Fruit fly (Drosophila melanogaster) whole organism, prepupa: Measurements from ENCODE around the gene Snap24.
A peak's percentile ranks its signal among the peaks of the same experiment; 100 is the strongest.

Experiments
- Blimp-1 ChIP-seq: fragments of 200-800 bp; sonication (Bioruptor generic); optimal IDR thresholded peaks from 3 replicates; lab custom pipeline; 2017; ENCODE audit warnings: missing biosample characterization, missing genetic modification characterization, mild to moderate bottlenecking, moderate library complexity, missing genetic modification reagents
- CG10669 ChIP-seq: fragments of 200-800 bp; sonication (Bioruptor generic); optimal IDR thresholded peaks from 3 replicates; lab custom pipeline; 2018; ENCODE audit warnings: missing biosample characterization, mild to moderate bottlenecking, missing genetic modification characterization, moderate library complexity
- CG1621 ChIP-seq: fragments of 200-800 bp; sonication (Bioruptor generic); optimal IDR thresholded peaks from 3 replicates; lab custom pipeline; 2018; ENCODE audit warnings: missing biosample characterization, mild to moderate bottlenecking, missing genetic modification characterization
- CG3032 ChIP-seq: fragments of 200-800 bp; optimal IDR thresholded peaks from 2 replicates; lab custom pipeline; 2019; ENCODE audit warnings: missing biosample characterization, mild to moderate bottlenecking, missing genetic modification characterization, moderate library complexity
- CG31627 ChIP-seq: fragments of 200-800 bp; sonication (Bioruptor generic); optimal IDR thresholded peaks from 3 replicates; lab custom pipeline; 2016; ENCODE audit warnings: missing biosample characterization, missing genetic modification characterization
- CG32006 ChIP-seq: fragments of 200-800 bp; sonication (Bioruptor generic); optimal IDR thresholded peaks from 3 replicates; lab custom pipeline; 2017; ENCODE audit warnings: missing biosample characterization, mild to moderate bottlenecking, missing genetic modification characterization
- CG34406 ChIP-seq: fragments of 200-800 bp; sonication (Bioruptor generic); optimal IDR thresholded peaks from 3 replicates; lab custom pipeline; 2016; ENCODE audit warnings: missing biosample characterization, missing genetic modification characterization
- CG3919 ChIP-seq: fragments of 200-800 bp; sonication (Bioruptor generic); optimal IDR thresholded peaks from 3 replicates; lab custom pipeline; 2016; ENCODE audit warnings: missing biosample characterization, missing genetic modification characterization
- CG4318 ChIP-seq: fragments of 200-800 bp; sonication (Bioruptor generic); optimal IDR thresholded peaks from 3 replicates; lab custom pipeline; 2017; ENCODE audit warnings: missing biosample characterization, mild to moderate bottlenecking, missing genetic modification characterization
- CG6792 ChIP-seq: fragments of 200-800 bp; sonication (Bioruptor generic); optimal IDR thresholded peaks from 3 replicates; lab custom pipeline; 2016; ENCODE audit warnings: missing biosample characterization, missing genetic modification characterization
- CG6808 ChIP-seq: fragments of 200-800 bp; sonication (Bioruptor generic); optimal IDR thresholded peaks from 3 replicates; lab custom pipeline; 2017; ENCODE audit warnings: missing biosample characterization, missing genetic modification characterization, mild to moderate bottlenecking, moderate library complexity, missing genetic modification reagents
- CG6854 ChIP-seq: fragments of 200-800 bp; sonication (Bioruptor generic); optimal IDR thresholded peaks from 2 replicates; lab custom pipeline; 2017; ENCODE audit warnings: missing biosample characterization, mild to moderate bottlenecking, missing genetic modification characterization
- CG8119 ChIP-seq: fragments of 200-800 bp; sonication (Bioruptor generic); IDR thresholded peaks from 3 replicates; pipeline ENCODE4 v1.3.6; 2022; ENCODE audit warnings: missing biosample characterization, missing genetic modification characterization
- CG8632 ChIP-seq: fragments of 200-800 bp; sonication (Bioruptor generic); optimal IDR thresholded peaks from 3 replicates; lab custom pipeline; 2016; ENCODE audit warnings: missing biosample characterization, missing genetic modification characterization
- CG9139 ChIP-seq: fragments of 200-800 bp; sonication (Bioruptor generic); optimal IDR thresholded peaks from 3 replicates; lab custom pipeline; 2017; ENCODE audit warnings: missing biosample characterization, mild to moderate bottlenecking, missing genetic modification characterization
- Eip78C ChIP-seq: fragments of 200-800 bp; sonication (Bioruptor generic); peaks from one replicate; lab custom pipeline; 2016; ENCODE audit warnings: missing biosample characterization, missing genetic modification characterization
- Eip93F ChIP-seq: fragments of 200-800 bp; sonication (Bioruptor generic); optimal IDR thresholded peaks from 2 replicates; lab custom pipeline; 2016; ENCODE audit warnings: missing biosample characterization, mild to moderate bottlenecking, missing genetic modification characterization
- Ets21C ChIP-seq: fragments of 200-800 bp; sonication (Bioruptor generic); optimal IDR thresholded peaks from 3 replicates; lab custom pipeline; 2016; ENCODE audit warnings: missing biosample characterization, missing genetic modification characterization
- Ets96B ChIP-seq: fragments of 200-800 bp; optimal IDR thresholded peaks from 2 replicates; lab custom pipeline; 2019; ENCODE audit warnings: missing biosample characterization, mild to moderate bottlenecking, missing genetic modification characterization, moderate library complexity
- Gug ChIP-seq: fragments of 200-800 bp; sonication (Bioruptor generic); IDR thresholded peaks from 2 replicates; pipeline ENCODE4 v1.3.6; 2022; ENCODE audit warnings: missing biosample characterization, missing genetic modification characterization
- Hr38 ChIP-seq: sonication (Bioruptor generic); optimal IDR thresholded peaks from 2 replicates; lab custom pipeline; 2016; ENCODE audit warnings: missing biosample characterization, missing genetic modification characterization
- Hr39 ChIP-seq: fragments of 200-800 bp; sonication (Bioruptor generic); optimal IDR thresholded peaks from 2 replicates; lab custom pipeline; 2016; ENCODE audit warnings: missing biosample characterization, missing genetic modification characterization
- Lpt ChIP-seq: fragments of 200-800 bp; sonication (Bioruptor generic); optimal IDR thresholded peaks from 3 replicates; lab custom pipeline; 2016; ENCODE audit warnings: missing biosample characterization, missing genetic modification characterization
- Sox102F ChIP-seq: fragments of 200-800 bp; sonication (Bioruptor generic); optimal IDR thresholded peaks from 2 replicates; lab custom pipeline; 2016; ENCODE audit warnings: missing biosample characterization, mild to moderate bottlenecking, missing genetic modification characterization
- Sox14 ChIP-seq: fragments of 200-800 bp; sonication (Bioruptor generic); optimal IDR thresholded peaks from 3 replicates; lab custom pipeline; 2016; ENCODE audit warnings: missing biosample characterization, missing genetic modification characterization
- Sox15 ChIP-seq: fragments of 200-800 bp; sonication (Bioruptor generic); optimal IDR thresholded peaks from 3 replicates; lab custom pipeline; 2016; ENCODE audit warnings: missing biosample characterization, missing genetic modification characterization
- achi ChIP-seq: fragments of 200-800 bp; sonication (Bioruptor generic); optimal IDR thresholded peaks from 3 replicates; lab custom pipeline; 2016; ENCODE audit warnings: missing biosample characterization, missing genetic modification characterization
- dac ChIP-seq: fragments of 200-800 bp; sonication (Bioruptor generic); optimal IDR thresholded peaks from 2 replicates; lab custom pipeline; 2017; ENCODE audit warnings: missing biosample characterization, mild to moderate bottlenecking, missing genetic modification characterization
- dsx ChIP-seq: fragments of 200-800 bp; optimal IDR thresholded peaks from 3 replicates; lab custom pipeline; 2019; ENCODE audit warnings: missing biosample characterization, mild to moderate bottlenecking, missing genetic modification characterization, moderate library complexity; ENCODE audit not compliant: poor library complexity, severe bottlenecking
- eg ChIP-seq: fragments of 200-800 bp; sonication (Bioruptor generic); IDR thresholded peaks from 3 replicates; pipeline ENCODE4 v1.3.6; 2022; ENCODE audit warnings: missing biosample characterization, missing genetic modification characterization
- esn ChIP-seq: fragments of 200-800 bp; sonication (Bioruptor generic); optimal IDR thresholded peaks from 2 replicates; lab custom pipeline; 2016; ENCODE audit warnings: missing biosample characterization, mild to moderate bottlenecking, missing genetic modification characterization, moderate library complexity
- fd59A ChIP-seq: fragments of 200-800 bp; sonication (Bioruptor generic); optimal IDR thresholded peaks from 2 replicates; lab custom pipeline; 2017; ENCODE audit warnings: missing biosample characterization, mild to moderate bottlenecking, missing genetic modification characterization, missing genetic modification reagents
- fd85E ChIP-seq: fragments of 200-800 bp; sonication (Bioruptor generic); optimal IDR thresholded peaks from 3 replicates; lab custom pipeline; 2016; ENCODE audit warnings: missing biosample characterization, missing genetic modification characterization
- lz ChIP-seq: fragments of 200-800 bp; sonication (Bioruptor generic); optimal IDR thresholded peaks from 3 replicates; lab custom pipeline; 2016; ENCODE audit warnings: missing biosample characterization, missing genetic modification characterization
- net ChIP-seq: fragments of 200-800 bp; sonication (Bioruptor generic); optimal IDR thresholded peaks from 3 replicates; lab custom pipeline; 2016; ENCODE audit warnings: missing biosample characterization, missing genetic modification characterization
- pdm3 ChIP-seq: fragments of 200-800 bp; sonication (Bioruptor generic); optimal IDR thresholded peaks from 3 replicates; lab custom pipeline; 2016; ENCODE audit warnings: missing biosample characterization, missing genetic modification characterization
- salr ChIP-seq, 2 experiments: fragments of 200-800 bp; sonication (Bioruptor generic); optimal IDR thresholded peaks; 3 replicates each; lab custom pipeline; 2016 to 2018; ENCODE audit warnings: missing biosample characterization in 2 of 2, missing genetic modification characterization in 2 of 2, mild to moderate bottlenecking in 1 of 2

Gene Snap24

dm6 chr3R:9747272-9747874, 15.6 kb downstream of the Snap24 start, which contains the start of gene CG12948:
TSS of gene CG12948 (minus strand) at chr3R:9747744.
- no peak for TF ChIP-seq fd59A
- peak; percentile 64 for TF ChIP-seq CG3032 (tag; lab: Kevin White, UChicago)
- no peak for TF ChIP-seq CG3919
- no peak for TF ChIP-seq Sox102F (GFP tag; lab: Kevin White, UChicago)
- TF ChIP-seq CG32006 = no peak
- peak; percentile 60 for TF ChIP-seq CG31627 (GFP tag; lab: Kevin White, UChicago)
- TF ChIP-seq Gug (GFP tag; lab: Robert Waterston, UW) = 0 out of 2 replicates have a peak, but pooled peaks have one; percentile 14
- TF ChIP-seq lz (GFP tag; lab: Kevin White, UChicago) = peak; percentile 67
- peak; percentile 49 for TF ChIP-seq CG6792 (GFP tag; lab: Kevin White, UChicago)
- no peak for TF ChIP-seq CG4318
- no peak for TF ChIP-seq Ets96B (tag; lab: Kevin White, UChicago)
- TF ChIP-seq CG8119 = peak; percentile 48; the same call in 1 of the 3 replicates
- TF ChIP-seq dsx (GFP tag; lab: Kevin White, UChicago) = no peak
- TF ChIP-seq Sox15 (GFP tag; lab: Kevin White, UChicago) = no peak
- no peak for TF ChIP-seq pdm3
- peak; percentile 86 for TF ChIP-seq Eip78C
- TF ChIP-seq esn = peak; percentile 80
- TF ChIP-seq Hr39 = no peak
- no peak for TF ChIP-seq CG34406 (GFP tag; lab: Kevin White, UChicago)
- peak; percentile 39 for TF ChIP-seq Eip93F (GFP tag; lab: Kevin White, UChicago)
- peak; percentile 50 for TF ChIP-seq CG1621 (tag; lab: Kevin White, UChicago)
- TF ChIP-seq fd85E (GFP tag; lab: Kevin White, UChicago) = no peak
- peak; percentile 47; the same call in 2 of the 3 replicates for TF ChIP-seq eg (GFP tag; lab: Robert Waterston, UW)
- no peak for TF ChIP-seq net (GFP tag; lab: Kevin White, UChicago)
- TF ChIP-seq Hr38 (GFP tag; lab: Kevin White, UChicago) = no peak
- peak; percentile 51 for TF ChIP-seq Lpt
- no peak for TF ChIP-seq CG8632 (GFP tag; lab: Kevin White, UChicago)
- peak; percentile 45 for TF ChIP-seq Blimp-1
- no peak for TF ChIP-seq achi
- peak; percentile 69 for TF ChIP-seq CG6854 (GFP tag; lab: Kevin White, UChicago)
- TF ChIP-seq CG10669 (GFP tag; lab: Kevin White, UChicago) = no peak
- TF ChIP-seq Ets21C (GFP tag; lab: Kevin White, UChicago) = no peak

- TF ChIP-seq CG9139 (GFP tag; lab: Kevin White, UChicago) (no peak), Eip78C (peak; percentile 19)
- TF ChIP-seq, all 60 proteins: peak for 1
Measured at dm6 chr3R:9746267-9746666, 16.7 kb downstream of the Snap24 start, which contains the start of gene CG34409. TSS of gene CG34409 (minus strand) at chr3R:9746367.

dm6 chr3R:9745442-9745841, 17.5 kb downstream of the Snap24 start:
- TF ChIP-seq CG8632 (GFP tag; lab: Kevin White, UChicago) (no peak), Gug (GFP tag; lab: Robert Waterston, UW) (no peak), CG6808 (GFP tag; lab: Kevin White, UChicago) (no peak), CG3919 (no peak), eg (GFP tag; lab: Robert Waterston, UW) (no peak), Sox14 (GFP tag; lab: Kevin White, UChicago) (no peak), Eip93F (GFP tag; lab: Kevin White, UChicago) (no peak), salr (GFP tag; optimal IDR thresholded peaks at IDR 0.05; lab: Kevin White, UChicago) (no peak), CG32006 (no peak), fd59A (no peak), Ets96B (tag; lab: Kevin White, UChicago) (no peak), dac (GFP tag; lab: Kevin White, UChicago) (no peak)
